Fruit fly (Drosophila melanogaster) whole organism, embryonic: Measurements from ENCODE around the gene Enoph.
A peak's percentile ranks its signal among the peaks of the same experiment; 100 is the strongest.

Source experiments
- B-H2 ChIP-seq: fragments of 200-800 bp; sonication (Bioruptor generic); optimal IDR thresholded peaks from 2 replicates; lab custom pipeline; 2018; ENCODE audit warnings: missing biosample characterization, mild to moderate bottlenecking, missing genetic modification characterization
- CG10147 ChIP-seq: fragments of 200-800 bp; sonication (Bioruptor generic); optimal IDR thresholded peaks from 2 replicates; lab custom pipeline; 2019; ENCODE audit warnings: missing biosample characterization, mild to moderate bottlenecking, missing genetic modification characterization, moderate library complexity
- CG10321 ChIP-seq: fragments of 200-800 bp; sonication (Bioruptor generic); IDR thresholded peaks from 2 replicates; pipeline ENCODE4 v1.3.6; 2022; ENCODE audit warnings: missing biosample characterization, missing genetic modification characterization
- CG10959 ChIP-seq: fragments of 200-800 bp; sonication (Bioruptor generic); IDR thresholded peaks from 2 replicates; pipeline ENCODE4 v1.3.6; 2022; ENCODE audit warnings: missing biosample characterization, missing genetic modification characterization
- CG11560 ChIP-seq: fragments of 200-800 bp; sonication (Bioruptor generic); IDR thresholded peaks from 3 replicates; pipeline ENCODE4 v1.3.6; 2022; ENCODE audit warnings: missing biosample characterization, missing genetic modification characterization
- CG12391 ChIP-seq: fragments of 200-800 bp; sonication (Bioruptor generic); optimal IDR thresholded peaks from 3 replicates; lab custom pipeline; 2018; ENCODE audit warnings: missing biosample characterization, mild to moderate bottlenecking, missing genetic modification characterization, moderate library complexity
- CG2199 ChIP-seq: fragments of 200-800 bp; sonication (Bioruptor generic); IDR thresholded peaks from 3 replicates; pipeline ENCODE4 v1.3.6; 2022; ENCODE audit warnings: missing biosample characterization, missing genetic modification characterization
- CG2712 ChIP-seq: fragments of 200-800 bp; optimal IDR thresholded peaks from 3 replicates; lab custom pipeline; 2019; ENCODE audit warnings: missing biosample characterization, mild to moderate bottlenecking, missing genetic modification characterization, moderate library complexity
- CG30403 ChIP-seq: fragments of 200-800 bp; sonication (Bioruptor generic); optimal IDR thresholded peaks from 3 replicates; lab custom pipeline; 2016; ENCODE audit warnings: missing biosample characterization, missing genetic modification characterization
- CG32767 ChIP-seq: fragments of 200-800 bp; sonication (Bioruptor generic); IDR thresholded peaks from 2 replicates; pipeline ENCODE4 v1.3.6; 2022; ENCODE audit warnings: missing biosample characterization, missing genetic modification characterization
- CG3726 ChIP-seq: fragments of 200-800 bp; sonication (Bioruptor generic); IDR thresholded peaks from 3 replicates; pipeline ENCODE4, ENCODE4 v1.3.6; 2022; ENCODE audit warnings: missing biosample characterization, missing genetic modification characterization
- CG4617 ChIP-seq: fragments of 200-800 bp; sonication (Bioruptor generic); optimal IDR thresholded peaks from 3 replicates; lab custom pipeline; 2016; ENCODE audit warnings: missing biosample characterization, missing genetic modification characterization, borderline replicate concordance
- CG4730 ChIP-seq: fragments of 200-800 bp; sonication (Bioruptor generic); IDR thresholded peaks from 2 replicates; pipeline ENCODE4 v1.3.6; 2022; ENCODE audit warnings: missing biosample characterization, missing genetic modification characterization
- CG6254 ChIP-seq: fragments of 200-800 bp; sonication (Bioruptor generic); optimal IDR thresholded peaks from 3 replicates; lab custom pipeline; 2017; ENCODE audit warnings: mild to moderate bottlenecking, missing biosample characterization, missing genetic modification reagents, missing genetic modification characterization
- CG6272 ChIP-seq: fragments of 200-800 bp; sonication (Bioruptor generic); IDR thresholded peaks from 2 replicates; pipeline ENCODE4 v1.3.6; 2022; ENCODE audit warnings: missing biosample characterization, missing genetic modification characterization
- CG6683 ChIP-seq: fragments of 200-800 bp; sonication (Bioruptor generic); optimal IDR thresholded peaks from 2 replicates; lab custom pipeline; 2017; ENCODE audit warnings: missing biosample characterization, mild to moderate bottlenecking, missing genetic modification characterization, missing genetic modification reagents
- Camta ChIP-seq: fragments of 200-800 bp; sonication (Bioruptor generic); optimal IDR thresholded peaks from 2 replicates; lab custom pipeline; 2016; ENCODE audit warnings: missing biosample characterization, missing genetic modification characterization
- Chrac-16 ChIP-seq: fragments of 200-800 bp; sonication (Bioruptor generic); optimal IDR thresholded peaks from 3 replicates; lab custom pipeline; 2016; ENCODE audit warnings: missing biosample characterization, missing genetic modification characterization
- CkIIα-i1 ChIP-seq: fragments of 200-800 bp; sonication (Bioruptor generic); IDR thresholded peaks from 2 replicates; pipeline ENCODE4 v1.3.6; 2022; ENCODE audit warnings: missing biosample characterization, missing genetic modification characterization
- Doc2 ChIP-seq: fragments of 200-800 bp; sonication (Bioruptor generic); IDR thresholded peaks from 2 replicates; pipeline ENCODE4 v1.3.6; 2022; ENCODE audit warnings: missing biosample characterization, missing genetic modification characterization
- Drgx ChIP-seq: fragments of 200-800 bp; sonication (Bioruptor generic); IDR thresholded peaks from 2 replicates; pipeline ENCODE4 v1.3.6; 2022; ENCODE audit warnings: missing biosample characterization, missing genetic modification characterization
- Ets65A ChIP-seq: fragments of 200-800 bp; sonication (Bioruptor generic); peaks from one replicate; lab custom pipeline; 2016; ENCODE audit warnings: missing biosample characterization, missing genetic modification characterization
- HLH4C ChIP-seq: fragments of 200-800 bp; sonication (Bioruptor generic); IDR thresholded peaks from 3 replicates; pipeline ENCODE4 v1.3.6; 2022; ENCODE audit warnings: missing biosample characterization, missing genetic modification characterization; ENCODE audit not compliant: partially characterized antibody
- Lhr ChIP-seq: fragments of 200-800 bp; sonication (Bioruptor generic); optimal IDR thresholded peaks from 3 replicates; lab custom pipeline; 2017; ENCODE audit warnings: mild to moderate bottlenecking, missing biosample characterization, missing genetic modification reagents, missing genetic modification characterization
- MBD-R2 ChIP-seq: fragments of 200-800 bp; sonication (Bioruptor generic); IDR thresholded peaks from 2 replicates; pipeline ENCODE4 v1.3.6; 2022; ENCODE audit warnings: missing biosample characterization, missing genetic modification characterization
- Mad ChIP-seq: fragments of 200-800 bp; sonication (Bioruptor generic); optimal IDR thresholded peaks from 2 replicates; lab custom pipeline; 2016; ENCODE audit warnings: missing biosample characterization, missing genetic modification characterization
- Nf-YA ChIP-seq: fragments of 200-800 bp; sonication (Bioruptor generic); IDR thresholded peaks from 2 replicates; pipeline ENCODE4 v1.3.6; 2022; ENCODE audit warnings: missing biosample characterization, missing genetic modification characterization
- Poxn ChIP-seq: fragments of 200-800 bp; sonication (Bioruptor generic); IDR thresholded peaks from 2 replicates; pipeline ENCODE4 v1.3.6; 2022; ENCODE audit warnings: missing biosample characterization, missing genetic modification characterization
- Scr ChIP-seq: fragments of 200-800 bp; sonication (Bioruptor generic); IDR thresholded peaks from 2 replicates; pipeline ENCODE4 v1.3.6; 2022; ENCODE audit warnings: missing biosample characterization, missing genetic modification characterization; ENCODE audit not compliant: partially characterized antibody
- Spps ChIP-seq: fragments of 200-800 bp; sonication (Bioruptor generic); optimal IDR thresholded peaks from 2 replicates; lab custom pipeline; 2018; ENCODE audit warnings: missing biosample characterization, mild to moderate bottlenecking, missing genetic modification characterization
- Ssrp ChIP-seq: fragments of 200-800 bp; sonication (Bioruptor generic); optimal IDR thresholded peaks from 2 replicates; lab custom pipeline; 2018; ENCODE audit warnings: missing biosample characterization, mild to moderate bottlenecking, missing genetic modification characterization, moderate library complexity
- Trl ChIP-seq, 3 experiments: fragments of >200 bp in 2 of 3; fragments of 200-800 bp in 1 of 3; sonication (Bioruptor generic) in 1 of 3; optimal IDR thresholded peaks; 2 replicates in 1 of 3; 3 replicates in 2 of 3; lab custom pipeline; 2016 to 2017; ENCODE audit warnings: missing biosample characterization in 1 of 3, missing genetic modification characterization in 1 of 3
- az2 ChIP-seq: fragments of 200-800 bp; sonication (Bioruptor generic); optimal IDR thresholded peaks from 3 replicates; lab custom pipeline; 2016; ENCODE audit warnings: missing biosample characterization, missing genetic modification characterization
- btn ChIP-seq: fragments of 200-800 bp; sonication (Bioruptor generic); optimal IDR thresholded peaks from 2 replicates; lab custom pipeline; 2016; ENCODE audit warnings: missing biosample characterization, missing genetic modification characterization
- chif ChIP-seq, 2 experiments: fragments of 200-800 bp; sonication (Bioruptor generic); optimal IDR thresholded peaks; 3 replicates each; lab custom pipeline; 2016; ENCODE audit warnings: missing biosample characterization in 2 of 2, missing genetic modification characterization in 2 of 2
- crp ChIP-seq, 2 experiments: fragments of 200-800 bp; sonication (Bioruptor generic); optimal IDR thresholded peaks; 2 replicates in 1 of 2; 3 replicates in 1 of 2; lab custom pipeline; 2017; ENCODE audit warnings: missing biosample characterization in 2 of 2, missing genetic modification characterization in 2 of 2, mild to moderate bottlenecking in 1 of 2, moderate library complexity in 1 of 2
- esg ChIP-seq: fragments of 200-800 bp; sonication (Bioruptor generic); conservative IDR thresholded peaks from 2 replicates; pipeline ENCODE4 v1.3.6; 2022; ENCODE audit warnings: missing biosample characterization, missing genetic modification characterization
- fu2 ChIP-seq: fragments of 200-800 bp; sonication (Bioruptor generic); optimal IDR thresholded peaks from 2 replicates; lab custom pipeline; 2016; ENCODE audit warnings: missing biosample characterization, missing genetic modification characterization
- gcm2 ChIP-seq: fragments of 200-800 bp; sonication (Bioruptor generic); optimal IDR thresholded peaks from 2 replicates; lab custom pipeline; 2016; ENCODE audit warnings: missing biosample characterization, missing genetic modification characterization
- kay ChIP-seq: fragments of 200-800 bp; sonication (Bioruptor generic); optimal IDR thresholded peaks from 2 replicates; lab custom pipeline; 2016; ENCODE audit warnings: missing biosample characterization, missing genetic modification characterization
- lab ChIP-seq: fragments of 200-800 bp; sonication (Bioruptor generic); optimal IDR thresholded peaks from 3 replicates; lab custom pipeline; 2017; ENCODE audit warnings: missing biosample characterization, missing genetic modification characterization, mild to moderate bottlenecking, moderate library complexity, missing genetic modification reagents
- nmo ChIP-seq: fragments of 200-800 bp; sonication (Bioruptor generic); optimal IDR thresholded peaks from 2 replicates; lab custom pipeline; 2018; ENCODE audit warnings: missing biosample characterization, mild to moderate bottlenecking, missing genetic modification characterization, moderate library complexity
- nom ChIP-seq: fragments of 200-800 bp; sonication (Bioruptor generic); optimal IDR thresholded peaks from 2 replicates; lab custom pipeline; 2017; ENCODE audit warnings: missing biosample characterization, missing genetic modification characterization, mild to moderate bottlenecking, moderate library complexity, missing genetic modification reagents
- org-1 ChIP-seq: fragments of 200-800 bp; sonication (Bioruptor generic); optimal IDR thresholded peaks from 2 replicates; lab custom pipeline; 2017; ENCODE audit warnings: missing biosample characterization, missing genetic modification characterization
- pnt ChIP-seq: fragments of 200-800 bp; sonication (Bioruptor generic); optimal IDR thresholded peaks from 3 replicates; lab custom pipeline; 2016; ENCODE audit warnings: missing biosample characterization, missing genetic modification characterization
- pzg ChIP-seq: fragments of 200-800 bp; sonication (Bioruptor generic); optimal IDR thresholded peaks from 3 replicates; lab custom pipeline; 2018; ENCODE audit warnings: missing biosample characterization, mild to moderate bottlenecking, missing genetic modification characterization, moderate library complexity
- tll ChIP-seq, 2 experiments: fragments of 200-800 bp in 1 of 2; fragments of >200 bp in 1 of 2; sonication (Bioruptor generic) in 1 of 2; optimal IDR thresholded peaks; 2 replicates each; lab custom pipeline; 2017 to 2019; ENCODE audit warnings: missing biosample characterization in 2 of 2, missing genetic modification characterization in 2 of 2, mild to moderate bottlenecking in 1 of 2, moderate library complexity in 1 of 2
- wdn ChIP-seq: fragments of 200-800 bp; sonication (Bioruptor generic); IDR thresholded peaks from 2 replicates; pipeline ENCODE4 v1.3.6; 2022; ENCODE audit warnings: missing biosample characterization, missing genetic modification characterization
- zfh2 ChIP-seq: fragments of 200-800 bp; sonication (Bioruptor generic); optimal IDR thresholded peaks from 2 replicates; lab custom pipeline; 2016; ENCODE audit warnings: missing biosample characterization, missing genetic modification characterization

Gene Enoph

DNA sequence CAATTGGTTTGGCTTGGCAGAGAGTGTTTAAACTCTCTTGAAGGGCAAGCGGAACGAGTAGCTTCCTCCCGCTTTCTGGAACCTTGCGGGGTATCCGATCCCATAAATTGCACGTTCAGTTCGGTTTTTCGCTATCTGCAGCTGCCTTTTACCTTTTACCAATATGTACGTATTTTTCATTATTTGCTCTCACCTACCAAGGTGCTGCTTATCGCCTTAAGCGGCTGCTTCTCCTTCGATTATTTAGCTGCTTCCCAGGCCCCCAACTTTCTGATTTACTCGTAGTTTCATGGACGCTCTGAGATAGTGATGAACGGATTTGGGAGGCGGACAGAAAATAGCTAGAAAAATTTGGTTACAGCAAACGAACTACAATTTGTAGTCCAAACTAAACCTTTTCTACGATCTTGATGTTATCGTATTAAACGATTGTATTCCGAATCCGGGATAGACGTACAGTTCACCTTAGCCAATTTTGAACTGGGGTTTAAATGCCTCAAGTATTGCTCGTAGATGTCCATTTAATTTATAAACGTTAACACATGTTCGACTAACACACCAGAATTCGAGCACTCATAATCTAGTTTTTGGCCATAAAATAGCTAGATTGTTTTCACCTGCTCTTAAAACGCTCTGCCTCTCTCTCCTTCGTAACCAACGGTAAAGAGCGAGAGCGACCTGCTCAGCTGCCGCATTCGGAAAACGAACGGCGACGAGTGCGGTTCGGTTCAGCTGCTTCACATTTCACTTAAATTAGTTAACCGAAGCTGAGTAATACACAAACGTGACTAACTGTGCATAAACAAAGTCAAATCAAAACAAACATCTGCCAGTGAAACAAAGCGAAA, 8.0 kb upstream of the Enoph start (continued):
- TF ChIP-seq HLH4C (GFP tag; lab: Robert Waterston, UW) (no peak; the same call in 2 of the 3 replicates), Nf-YA (no peak), wdn (GFP tag; lab: Robert Waterston, UW) (no peak), esg (no peak), CG6254 (GFP tag; lab: Kevin White, UChicago) (no peak), kay (GFP tag; lab: Kevin White, UChicago) (peak; percentile 43), Ets65A (no peak), lab (GFP tag; lab: Kevin White, UChicago) (peak; percentile 60), CG3726 (GFP tag; lab: Robert Waterston, UW) (no peak), Doc2 (GFP tag; lab: Robert Waterston, UW) (no peak), Lhr (GFP tag; lab: Kevin White, UChicago) (no peak), B-H2 (peak; percentile 18), CG6683 (GFP tag; lab: Kevin White, UChicago) (no peak), CkIIα-i1 (GFP tag; lab: Robert Waterston, UW) (no peak), Chrac-16 (GFP tag; lab: Kevin White, UChicago) (peak; percentile 8), tll (GFP tag; optimal IDR thresholded peaks at IDR 0.05; lab: Kevin White, UChicago) (peak in 1 of 2 experiments; percentile 11), chif (GFP tag; optimal IDR thresholded peaks at IDR 0.05; lab: Kevin White, UChicago) (peak; percentile 15 to 16), CG2712 (tag; lab: Kevin White, UChicago) (peak; percentile 45), CG6272 (GFP tag; lab: Robert Waterston, UW) (no peak), gcm2 (GFP tag; lab: Kevin White, UChicago) (no peak), CG4730 (GFP tag; lab: Robert Waterston, UW) (no peak), Scr (GFP tag; lab: Robert Waterston, UW) (no peak), Ssrp (tag; lab: Kevin White, UChicago) (no peak), CG10959 (GFP tag; lab: Robert Waterston, UW) (no peak), Mad (GFP tag; lab: Kevin White, UChicago) (no peak), CG10147 (peak; percentile 58), Spps (no peak), Poxn (GFP tag; lab: Robert Waterston, UW) (no peak), Drgx (GFP tag; lab: Robert Waterston, UW) (no peak; the same call in 1 of the 2 replicates), Camta (GFP tag; lab: Kevin White, UChicago) (no peak), az2 (GFP tag; lab: Kevin White, UChicago) (no peak), nom (peak; percentile 30), CG4617 (GFP tag; lab: Kevin White, UChicago) (no peak), zfh2 (GFP tag; lab: Kevin White, UChicago) (peak; percentile 29), CG11560 (tag; lab: Robert Waterston, UW) (no peak), Trl (optimal IDR thresholded peaks at IDR 0.05; lab: Kevin White, UChicago) (peak; percentile 84 to 87), Trl (GFP tag; optimal IDR thresholded peaks at IDR 0.05; lab: Kevin White, UChicago) (peak; percentile 16), fu2 (GFP tag; lab: Kevin White, UChicago) (peak; percentile 22), crp (GFP tag; optimal IDR thresholded peaks at IDR 0.05; lab: Kevin White, UChicago) (peak in 1 of 2 experiments; percentile 16), CG30403 (GFP tag; lab: Kevin White, UChicago) (peak; percentile 39), pnt (GFP tag; lab: Kevin White, UChicago) (no peak), CG2199 (GFP tag; lab: Robert Waterston, UW) (0 out of 3 replicates have a peak, but pooled peaks have one; percentile 59), btn (no peak), CG12391 (peak; percentile 55), org-1 (GFP tag; lab: Kevin White, UChicago) (peak; percentile 43), CG32767 (GFP tag; lab: Robert Waterston, UW) (no peak), MBD-R2 (GFP tag; lab: Robert Waterston, UW) (no peak), pzg (GFP tag; lab: Kevin White, UChicago) (no peak), CG10321 (GFP tag; lab: Robert Waterston, UW) (no peak), nmo (GFP tag; lab: Kevin White, UChicago) (peak; percentile 46)
